Fruit fly (Drosophila melanogaster): ENCODE measurements around the gene CG13775.

The CG13775 gene

dm6 chr2L:6918517-6919202 lies 38.1 kb downstream of the CG13775 start, which contains the start of gene nop5:
Gene nop5, minus strand, starts transcription at chr2L:6918743.
- TF ChIP-seq pad (GFP tag; optimal IDR thresholded peaks at IDR 0.05): peak; percentile 78
- no peak for TF ChIP-seq Hr96 (GFP tag; optimal IDR thresholded peaks at IDR 0.05)
- no peak for TF ChIP-seq ovo (GFP tag; optimal IDR thresholded peaks at IDR 0.05)
- TF ChIP-seq CG33017 (tag; optimal IDR thresholded peaks at IDR 0.05): peak; percentile 54
- TF ChIP-seq bab1 (GFP tag; optimal IDR thresholded peaks at IDR 0.05): peak; percentile 13
- TF ChIP-seq CG1620 (GFP tag; optimal IDR thresholded peaks at IDR 0.05): no peak
- TF ChIP-seq CG12768 (GFP tag; optimal IDR thresholded peaks at IDR 0.05): peak; percentile 77
- no peak for TF ChIP-seq CG5204 (GFP tag; optimal IDR thresholded peaks at IDR 0.05)
- no peak for TF ChIP-seq kay (GFP tag; ENCODE audit: borderline replicate concordance)
- TF ChIP-seq CG7045 (GFP tag; optimal IDR thresholded peaks at IDR 0.05): peak; percentile 79
- TF ChIP-seq cic (GFP tag; optimal IDR thresholded peaks at IDR 0.05): peak; percentile 56
- TF ChIP-seq Clk (GFP tag; optimal IDR thresholded peaks at IDR 0.05): peak; percentile 6
- peak; percentile 58 for TF ChIP-seq Crg-1 (GFP tag; optimal IDR thresholded peaks at IDR 0.05)
- peak; percentile 46 for TF ChIP-seq CG14711 (tag; optimal IDR thresholded peaks at IDR 0.05)
- TF ChIP-seq cnc (optimal IDR thresholded peaks at IDR 0.05): no peak
- TF ChIP-seq toe (GFP tag; optimal IDR thresholded peaks at IDR 0.05): no peak
- TF ChIP-seq CG11617 (GFP tag; optimal IDR thresholded peaks at IDR 0.05): peak; percentile 84
- TF ChIP-seq tj (GFP tag; optimal IDR thresholded peaks at IDR 0.05): peak; percentile 56
- TF ChIP-seq Mnt (GFP tag; optimal IDR thresholded peaks at IDR 0.05): peak; percentile 99
- TF ChIP-seq CG7101 (tag; optimal IDR thresholded peaks at IDR 0.05): peak; percentile 66

- TF ChIP-seq CG5204 (GFP tag; optimal IDR thresholded peaks at IDR 0.05): no peak
- TF ChIP-seq CG14711 (tag; optimal IDR thresholded peaks at IDR 0.05): no peak
- TF ChIP-seq ovo (GFP tag; optimal IDR thresholded peaks at IDR 0.05): no peak
- TF ChIP-seq kay (GFP tag; ENCODE audit: borderline replicate concordance): no peak
- TF ChIP-seq pad (GFP tag; optimal IDR thresholded peaks at IDR 0.05): no peak
- TF ChIP-seq CG33017 (tag; optimal IDR thresholded peaks at IDR 0.05): no peak
Observed at dm6 chr2L:6916345-6916744, 40.4 kb downstream of the CG13775 start, which contains the start of gene CG32829. Gene CG32829, minus strand, starts transcription at chr2L:6916445.

- TF ChIP-seq CG7101 (tag; optimal IDR thresholded peaks at IDR 0.05) (peak; percentile 0), Crg-1 (GFP tag; optimal IDR thresholded peaks at IDR 0.05) (no peak), Mnt (GFP tag; optimal IDR thresholded peaks at IDR 0.05) (peak; percentile 39), pad (GFP tag; optimal IDR thresholded peaks at IDR 0.05) (no peak), cic (GFP tag; optimal IDR thresholded peaks at IDR 0.05) (no peak), bab1 (GFP tag; optimal IDR thresholded peaks at IDR 0.05) (peak; percentile 60), Clk (GFP tag; optimal IDR thresholded peaks at IDR 0.05) (no peak), toe (GFP tag; optimal IDR thresholded peaks at IDR 0.05) (no peak), CG33017 (tag; optimal IDR thresholded peaks at IDR 0.05) (no peak), CG14711 (tag; optimal IDR thresholded peaks at IDR 0.05) (peak; percentile 3), CG7045 (GFP tag; optimal IDR thresholded peaks at IDR 0.05) (no peak), CG5204 (GFP tag; optimal IDR thresholded peaks at IDR 0.05) (no peak)
Observed at dm6 chr2L:6913964-6914363, 42.8 kb downstream of the CG13775 start, which contains the start of gene Wee1. Gene Wee1, minus strand, starts transcription at chr2L:6914138.

- peak; percentile 77 for TF ChIP-seq Mnt (GFP tag; optimal IDR thresholded peaks at IDR 0.05)
- TF ChIP-seq bab1 (GFP tag; optimal IDR thresholded peaks at IDR 0.05): peak; percentile 27
- peak; percentile 16 for TF ChIP-seq CG11617 (GFP tag; optimal IDR thresholded peaks at IDR 0.05)
- no peak for TF ChIP-seq kay (GFP tag; ENCODE audit: borderline replicate concordance)
- no peak for TF ChIP-seq CG33017 (tag; optimal IDR thresholded peaks at IDR 0.05)
- peak; percentile 25 for TF ChIP-seq CG1620 (GFP tag; optimal IDR thresholded peaks at IDR 0.05)
- peak; percentile 17 for TF ChIP-seq CG14711 (tag; optimal IDR thresholded peaks at IDR 0.05)
- no peak for TF ChIP-seq ovo (GFP tag; optimal IDR thresholded peaks at IDR 0.05)
Observed at dm6 chr2L:6907761-6908160, 49.0 kb downstream of the CG13775 start, which contains the start of the genes Polr1F and Rat1. Gene Polr1F, minus strand, starts transcription at chr2L:6907844. Gene Rat1, plus strand, starts transcription at chr2L:6908083.
